Fruit fly (Drosophila melanogaster): ENCODE results near the gene Vha68-1.

Vha68-1 gene

dm6 chr2L:12982107-12982506, 21.8 kb downstream of the Vha68-1 start:
- no peak for TF ChIP-seq CG17801 (GFP tag; optimal IDR thresholded peaks at IDR 0.05; ENCODE audit: partially characterized antibody)

dm6 chr2L:12978486-12978885, 25.4 kb downstream of the Vha68-1 start, which contains the start of gene Vha68-3:
TSS of gene Vha68-3 (plus strand) at chr2L:12978786.
- no peak for TF ChIP-seq CG17801 (GFP tag; optimal IDR thresholded peaks at IDR 0.05; ENCODE audit: partially characterized antibody)

- TF ChIP-seq CG17801 (GFP tag; optimal IDR thresholded peaks at IDR 0.05; ENCODE audit: partially characterized antibody) = no peak
Measured at dm6 chr2L:12975367-12975655, 28.6 kb downstream of the Vha68-1 start.

dm6 chr2L:12974562-12975366, 29.1 kb downstream of the Vha68-1 start:
- TF ChIP-seq CG17801 (GFP tag; optimal IDR thresholded peaks at IDR 0.05; ENCODE audit: partially characterized antibody) = no peak

dm6 chr2L:12974045-12974539, 29.8 kb downstream of the Vha68-1 start, which contains the start of gene Vha68-2:
TSS of gene Vha68-2 (plus strand) at chr2L:12974322.
- TF ChIP-seq CG17801 (GFP tag; optimal IDR thresholded peaks at IDR 0.05; ENCODE audit: partially characterized antibody) = peak; percentile 66

dm6 chr2L:12969569-12969968, 34.3 kb downstream of the Vha68-1 start:
- TF ChIP-seq CG17801 (GFP tag; optimal IDR thresholded peaks at IDR 0.05; ENCODE audit: partially characterized antibody) = no peak

- no peak for TF ChIP-seq CG17801 (GFP tag; optimal IDR thresholded peaks at IDR 0.05; ENCODE audit: partially characterized antibody)
Measured at dm6 chr2L:12966290-12966689, 37.6 kb downstream of the Vha68-1 start, which contains the start of gene CG16800. TSS of gene CG16800 (plus strand) at chr2L:12966590.
